Fruit fly (Drosophila melanogaster) whole organism, prepupa: Measurements from ENCODE around the gene ab.

Experiments used
- Blimp-1 ChIP-seq: fragments of 200-800 bp; sonication (Bioruptor generic); optimal IDR thresholded peaks from 3 replicates; lab custom pipeline; 2017; ENCODE audit warnings: missing biosample characterization, missing genetic modification characterization, mild to moderate bottlenecking, moderate library complexity, missing genetic modification reagents
- CG10631 ChIP-seq: fragments of 200-800 bp; sonication (Bioruptor generic); optimal IDR thresholded peaks from 2 replicates; lab custom pipeline; 2016; ENCODE audit warnings: missing biosample characterization, missing genetic modification characterization
- CG10669 ChIP-seq: fragments of 200-800 bp; sonication (Bioruptor generic); optimal IDR thresholded peaks from 3 replicates; lab custom pipeline; 2018; ENCODE audit warnings: missing biosample characterization, mild to moderate bottlenecking, missing genetic modification characterization, moderate library complexity
- CG11294 ChIP-seq: fragments of 200-800 bp; sonication (Bioruptor generic); IDR thresholded peaks from 2 replicates; pipeline ENCODE4 v1.3.6; 2022; ENCODE audit warnings: missing biosample characterization, missing genetic modification characterization
- CG11902 ChIP-seq: fragments of 200-800 bp; sonication (Bioruptor generic); optimal IDR thresholded peaks from 3 replicates; lab custom pipeline; 2016; ENCODE audit warnings: missing biosample characterization, missing genetic modification characterization
- CG15336 ChIP-seq: fragments of 200-800 bp; sonication (Bioruptor generic); IDR thresholded peaks from 2 replicates; pipeline ENCODE4 v1.3.6; 2022; ENCODE audit warnings: missing biosample characterization, missing genetic modification characterization
- CG16779 ChIP-seq: fragments of 200-800 bp; sonication (Bioruptor generic); optimal IDR thresholded peaks from 3 replicates; lab custom pipeline; 2017; ENCODE audit warnings: missing biosample characterization, mild to moderate bottlenecking, missing genetic modification characterization
- CG3032 ChIP-seq: fragments of 200-800 bp; optimal IDR thresholded peaks from 2 replicates; lab custom pipeline; 2019; ENCODE audit warnings: missing biosample characterization, mild to moderate bottlenecking, missing genetic modification characterization, moderate library complexity
- CG31627 ChIP-seq: fragments of 200-800 bp; sonication (Bioruptor generic); optimal IDR thresholded peaks from 3 replicates; lab custom pipeline; 2016; ENCODE audit warnings: missing biosample characterization, missing genetic modification characterization
- CG3919 ChIP-seq: fragments of 200-800 bp; sonication (Bioruptor generic); optimal IDR thresholded peaks from 3 replicates; lab custom pipeline; 2016; ENCODE audit warnings: missing biosample characterization, missing genetic modification characterization
- CG6163 ChIP-seq: fragments of 200-800 bp; sonication (Bioruptor generic); IDR thresholded peaks from 3 replicates; pipeline ENCODE4 v1.3.6; 2022; ENCODE audit warnings: missing biosample characterization, missing genetic modification characterization
- CG6792 ChIP-seq: fragments of 200-800 bp; sonication (Bioruptor generic); optimal IDR thresholded peaks from 3 replicates; lab custom pipeline; 2016; ENCODE audit warnings: missing biosample characterization, missing genetic modification characterization
- CG6808 ChIP-seq: fragments of 200-800 bp; sonication (Bioruptor generic); optimal IDR thresholded peaks from 3 replicates; lab custom pipeline; 2017; ENCODE audit warnings: missing biosample characterization, missing genetic modification characterization, mild to moderate bottlenecking, moderate library complexity, missing genetic modification reagents
- CG6854 ChIP-seq: fragments of 200-800 bp; sonication (Bioruptor generic); optimal IDR thresholded peaks from 2 replicates; lab custom pipeline; 2017; ENCODE audit warnings: missing biosample characterization, mild to moderate bottlenecking, missing genetic modification characterization
- CG7368 ChIP-seq: fragments of 200-800 bp; sonication (Bioruptor generic); optimal IDR thresholded peaks from 3 replicates; lab custom pipeline; 2016; ENCODE audit warnings: missing biosample characterization, missing genetic modification characterization
- CG8119 ChIP-seq: fragments of 200-800 bp; sonication (Bioruptor generic); IDR thresholded peaks from 3 replicates; pipeline ENCODE4 v1.3.6; 2022; ENCODE audit warnings: missing biosample characterization, missing genetic modification characterization
- CG8319 ChIP-seq: fragments of 200-800 bp; sonication (Bioruptor generic); optimal IDR thresholded peaks from 3 replicates; lab custom pipeline; 2016; ENCODE audit warnings: missing biosample characterization, missing genetic modification characterization
- CG8632 ChIP-seq: fragments of 200-800 bp; sonication (Bioruptor generic); optimal IDR thresholded peaks from 3 replicates; lab custom pipeline; 2016; ENCODE audit warnings: missing biosample characterization, missing genetic modification characterization
- CG9139 ChIP-seq: fragments of 200-800 bp; sonication (Bioruptor generic); optimal IDR thresholded peaks from 3 replicates; lab custom pipeline; 2017; ENCODE audit warnings: missing biosample characterization, mild to moderate bottlenecking, missing genetic modification characterization
- Eip75B ChIP-seq: fragments of 200-800 bp; sonication (Bioruptor generic); optimal IDR thresholded peaks from 3 replicates; lab custom pipeline; 2016; ENCODE audit warnings: missing biosample characterization, missing genetic modification characterization
- Eip78C ChIP-seq: fragments of 200-800 bp; sonication (Bioruptor generic); peaks from one replicate; lab custom pipeline; 2016; ENCODE audit warnings: missing biosample characterization, missing genetic modification characterization
- Eip93F ChIP-seq: fragments of 200-800 bp; sonication (Bioruptor generic); optimal IDR thresholded peaks from 2 replicates; lab custom pipeline; 2016; ENCODE audit warnings: missing biosample characterization, mild to moderate bottlenecking, missing genetic modification characterization
- Ets21C ChIP-seq: fragments of 200-800 bp; sonication (Bioruptor generic); optimal IDR thresholded peaks from 3 replicates; lab custom pipeline; 2016; ENCODE audit warnings: missing biosample characterization, missing genetic modification characterization
- Ets96B ChIP-seq: fragments of 200-800 bp; optimal IDR thresholded peaks from 2 replicates; lab custom pipeline; 2019; ENCODE audit warnings: missing biosample characterization, mild to moderate bottlenecking, missing genetic modification characterization, moderate library complexity
- Hr39 ChIP-seq: fragments of 200-800 bp; sonication (Bioruptor generic); optimal IDR thresholded peaks from 2 replicates; lab custom pipeline; 2016; ENCODE audit warnings: missing biosample characterization, missing genetic modification characterization
- Lpt ChIP-seq: fragments of 200-800 bp; sonication (Bioruptor generic); optimal IDR thresholded peaks from 3 replicates; lab custom pipeline; 2016; ENCODE audit warnings: missing biosample characterization, missing genetic modification characterization
- Met ChIP-seq: fragments of 200-800 bp; sonication (Bioruptor generic); optimal IDR thresholded peaks from 3 replicates; lab custom pipeline; 2016; ENCODE audit warnings: missing biosample characterization, missing genetic modification characterization
- OdsH ChIP-seq: fragments of 200-800 bp; sonication (Bioruptor generic); optimal IDR thresholded peaks from 3 replicates; lab custom pipeline; 2016; ENCODE audit warnings: missing biosample characterization, missing genetic modification characterization
- Smox ChIP-seq: fragments of 200-800 bp; sonication (Bioruptor generic); optimal IDR thresholded peaks from 3 replicates; lab custom pipeline; 2016; ENCODE audit warnings: missing biosample characterization, missing genetic modification characterization
- Sox102F ChIP-seq: fragments of 200-800 bp; sonication (Bioruptor generic); optimal IDR thresholded peaks from 2 replicates; lab custom pipeline; 2016; ENCODE audit warnings: missing biosample characterization, mild to moderate bottlenecking, missing genetic modification characterization
- Sox14 ChIP-seq: fragments of 200-800 bp; sonication (Bioruptor generic); optimal IDR thresholded peaks from 3 replicates; lab custom pipeline; 2016; ENCODE audit warnings: missing biosample characterization, missing genetic modification characterization
- acj6 ChIP-seq: fragments of 200-800 bp; sonication (Bioruptor generic); optimal IDR thresholded peaks from 3 replicates; lab custom pipeline; 2016; ENCODE audit warnings: missing biosample characterization, missing genetic modification characterization
- dac ChIP-seq: fragments of 200-800 bp; sonication (Bioruptor generic); optimal IDR thresholded peaks from 2 replicates; lab custom pipeline; 2017; ENCODE audit warnings: missing biosample characterization, mild to moderate bottlenecking, missing genetic modification characterization
- eg ChIP-seq: fragments of 200-800 bp; sonication (Bioruptor generic); IDR thresholded peaks from 3 replicates; pipeline ENCODE4 v1.3.6; 2022; ENCODE audit warnings: missing biosample characterization, missing genetic modification characterization
- esn ChIP-seq: fragments of 200-800 bp; sonication (Bioruptor generic); optimal IDR thresholded peaks from 2 replicates; lab custom pipeline; 2016; ENCODE audit warnings: missing biosample characterization, mild to moderate bottlenecking, missing genetic modification characterization, moderate library complexity
- fd59A ChIP-seq: fragments of 200-800 bp; sonication (Bioruptor generic); optimal IDR thresholded peaks from 2 replicates; lab custom pipeline; 2017; ENCODE audit warnings: missing biosample characterization, mild to moderate bottlenecking, missing genetic modification characterization, missing genetic modification reagents
- fd85E ChIP-seq: fragments of 200-800 bp; sonication (Bioruptor generic); optimal IDR thresholded peaks from 3 replicates; lab custom pipeline; 2016; ENCODE audit warnings: missing biosample characterization, missing genetic modification characterization
- fkh ChIP-seq: fragments of 200-800 bp; sonication (Bioruptor generic); optimal IDR thresholded peaks from 3 replicates; lab custom pipeline; 2017; ENCODE audit warnings: missing biosample characterization, mild to moderate bottlenecking, missing genetic modification characterization, moderate library complexity
- lz ChIP-seq: fragments of 200-800 bp; sonication (Bioruptor generic); optimal IDR thresholded peaks from 3 replicates; lab custom pipeline; 2016; ENCODE audit warnings: missing biosample characterization, missing genetic modification characterization
- net ChIP-seq: fragments of 200-800 bp; sonication (Bioruptor generic); optimal IDR thresholded peaks from 3 replicates; lab custom pipeline; 2016; ENCODE audit warnings: missing biosample characterization, missing genetic modification characterization
- pdm3 ChIP-seq: fragments of 200-800 bp; sonication (Bioruptor generic); optimal IDR thresholded peaks from 3 replicates; lab custom pipeline; 2016; ENCODE audit warnings: missing biosample characterization, missing genetic modification characterization
- salr ChIP-seq, 2 experiments: fragments of 200-800 bp; sonication (Bioruptor generic); optimal IDR thresholded peaks; 3 replicates each; lab custom pipeline; 2016 to 2018; ENCODE audit warnings: missing biosample characterization in 2 of 2, missing genetic modification characterization in 2 of 2, mild to moderate bottlenecking in 1 of 2
- spab ChIP-seq: fragments of 200-800 bp; sonication (Bioruptor generic); optimal IDR thresholded peaks from 2 replicates; lab custom pipeline; 2017; ENCODE audit warnings: missing biosample characterization, mild to moderate bottlenecking, missing genetic modification characterization, missing genetic modification reagents
- ss ChIP-seq, 2 experiments: fragments of 200-800 bp; sonication (Bioruptor generic); optimal IDR thresholded peaks; 2 replicates in 1 of 2; 3 replicates in 1 of 2; lab custom pipeline; 2017 to 2018; ENCODE audit warnings: mild to moderate bottlenecking in 2 of 2, missing biosample characterization in 2 of 2, missing genetic modification characterization in 2 of 2, moderate library complexity in 1 of 2
- svp ChIP-seq: fragments of 200-800 bp; sonication (Bioruptor generic); peaks from one replicate; lab custom pipeline; 2016; ENCODE audit warnings: missing biosample characterization, missing genetic modification characterization
- topi ChIP-seq: fragments of 200-800 bp; sonication (Bioruptor generic); optimal IDR thresholded peaks from 3 replicates; lab custom pipeline; 2016; ENCODE audit warnings: missing biosample characterization, missing genetic modification characterization
- vri ChIP-seq: fragments of 200-800 bp; sonication (Bioruptor generic); optimal IDR thresholded peaks from 3 replicates; lab custom pipeline; 2016; ENCODE audit warnings: missing biosample characterization, mild to moderate bottlenecking, missing genetic modification characterization

Gene ab

DNA sequence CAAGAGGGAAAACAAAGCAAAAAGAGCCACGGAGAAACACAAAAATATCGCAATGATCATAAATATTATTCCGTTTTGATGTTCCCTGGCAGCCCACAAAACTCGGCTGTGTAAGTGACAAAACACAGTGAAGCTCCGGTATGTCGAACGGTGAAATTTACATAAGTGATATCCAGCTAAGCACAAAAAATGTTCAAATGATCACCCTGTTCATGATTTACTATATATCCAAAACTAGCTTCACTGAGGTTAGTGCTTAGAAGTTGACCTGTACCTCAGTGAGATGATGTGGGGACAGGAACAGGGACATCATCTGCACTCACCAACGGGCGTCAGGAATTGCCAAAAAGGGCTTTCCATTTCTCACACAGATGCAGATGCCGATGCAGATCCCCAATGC, 95.6 kb downstream of the ab start (continued):
- TF ChIP-seq Sox102F: peak; percentile 73
- TF ChIP-seq spab (GFP tag; lab: Kevin White, UChicago): no peak
- TF ChIP-seq ss (GFP tag; optimal IDR thresholded peaks at IDR 0.05; lab: Kevin White, UChicago): peak in 1 of 2 experiments; percentile 6
- peak; percentile 70 for TF ChIP-seq CG6792 (GFP tag; lab: Kevin White, UChicago)
- TF ChIP-seq fd85E (GFP tag; lab: Kevin White, UChicago): no peak
- no peak for TF ChIP-seq Lpt
- no peak for TF ChIP-seq eg (GFP tag; lab: Robert Waterston, UW)
- TF ChIP-seq Ets21C (GFP tag; lab: Kevin White, UChicago): peak; percentile 64
- TF ChIP-seq CG6163 (GFP tag; lab: Robert Waterston, UW): peak; percentile 52; the same call in 1 of the 3 replicates
- peak; percentile 43 for TF ChIP-seq Blimp-1 (GFP tag; lab: Kevin White, UChicago)
- peak; percentile 81 for TF ChIP-seq Met (GFP tag; lab: Kevin White, UChicago)
- peak; percentile 73 for TF ChIP-seq vri (GFP tag; lab: Kevin White, UChicago)
- TF ChIP-seq Eip78C: peak; percentile 66
- peak; percentile 54 for TF ChIP-seq OdsH (GFP tag; lab: Kevin White, UChicago)
- TF ChIP-seq CG31627 (GFP tag; lab: Kevin White, UChicago): peak; percentile 81
- TF ChIP-seq CG8632 (GFP tag; lab: Kevin White, UChicago): peak; percentile 51
- peak; percentile 24 for TF ChIP-seq CG7368 (GFP tag; lab: Kevin White, UChicago)
- peak; percentile 43 for TF ChIP-seq Eip93F (GFP tag; lab: Kevin White, UChicago)
- peak; percentile 12 for TF ChIP-seq fd59A (GFP tag; lab: Kevin White, UChicago)
- no peak for TF ChIP-seq Ets96B (tag; lab: Kevin White, UChicago)
- TF ChIP-seq net (GFP tag; lab: Kevin White, UChicago): no peak
- TF ChIP-seq Hr39 (GFP tag; lab: Kevin White, UChicago): peak; percentile 87
- peak; percentile 33 for TF ChIP-seq CG6854 (GFP tag; lab: Kevin White, UChicago)
- TF ChIP-seq CG8119 (GFP tag; lab: Robert Waterston, UW): no peak
- peak; percentile 76 for TF ChIP-seq lz (GFP tag; lab: Kevin White, UChicago)

DNA sequence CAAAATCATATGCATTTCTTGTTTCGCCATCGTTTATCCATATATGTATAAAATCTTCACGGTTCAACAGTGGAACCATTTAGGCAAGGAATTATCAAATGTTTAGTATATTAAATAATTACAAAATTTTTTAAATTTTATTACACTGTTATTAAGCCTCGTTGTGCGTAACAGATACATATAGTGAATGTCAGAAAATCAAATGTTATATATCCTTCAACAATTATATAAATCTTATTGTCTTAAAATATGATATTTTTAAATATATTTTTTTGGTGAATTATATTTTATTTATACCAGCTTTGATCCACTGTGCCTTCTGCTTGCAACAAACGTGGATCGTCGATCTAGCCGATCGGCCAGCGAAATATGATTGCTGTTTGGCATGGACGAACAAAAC, 96.6 kb downstream of the ab start:
- TF ChIP-seq CG6792 (GFP tag; lab: Kevin White, UChicago) (peak; percentile 12), CG6808 (no peak), CG8119 (GFP tag; lab: Robert Waterston, UW) (peak; percentile 54; the same call in 2 of the 3 replicates), CG3919 (no peak), Eip93F (GFP tag; lab: Kevin White, UChicago) (no peak), fkh (no peak), CG15336 (no peak; the same call in 1 of the 2 replicates), fd59A (GFP tag; lab: Kevin White, UChicago) (peak; percentile 36), esn (GFP tag; lab: Kevin White, UChicago) (no peak), Met (GFP tag; lab: Kevin White, UChicago) (no peak), Smox (no peak), CG7368 (GFP tag; lab: Kevin White, UChicago) (no peak), CG11902 (no peak), CG31627 (GFP tag; lab: Kevin White, UChicago) (no peak), CG8632 (GFP tag; lab: Kevin White, UChicago) (peak; percentile 38), pdm3 (GFP tag; lab: Kevin White, UChicago) (peak; percentile 6), Eip75B (GFP tag; lab: Kevin White, UChicago) (no peak), acj6 (GFP tag; lab: Kevin White, UChicago) (peak; percentile 38), Sox14 (GFP tag; lab: Kevin White, UChicago) (no peak), dac (GFP tag; lab: Kevin White, UChicago) (no peak), CG11294 (GFP tag; lab: Robert Waterston, UW) (no peak), Sox102F (no peak), net (GFP tag; lab: Kevin White, UChicago) (peak; percentile 58), Eip78C (peak; percentile 58), Ets21C (GFP tag; lab: Kevin White, UChicago) (no peak), CG8319 (GFP tag; lab: Kevin White, UChicago) (no peak), ss (GFP tag; optimal IDR thresholded peaks at IDR 0.05; lab: Kevin White, UChicago) (no peak), topi (GFP tag; lab: Kevin White, UChicago) (no peak), OdsH (GFP tag; lab: Kevin White, UChicago) (peak; percentile 45), Hr39 (GFP tag; lab: Kevin White, UChicago) (no peak), Blimp-1 (GFP tag; lab: Kevin White, UChicago) (no peak), Lpt (no peak), CG10631 (GFP tag; lab: Kevin White, UChicago) (peak; percentile 43), CG16779 (tag; lab: Kevin White, UChicago) (no peak), CG10669 (no peak), lz (GFP tag; lab: Kevin White, UChicago) (no peak), svp (GFP tag; lab: Kevin White, UChicago) (no peak), salr (GFP tag; optimal IDR thresholded peaks at IDR 0.05; lab: Kevin White, UChicago) (peak in 1 of 2 experiments; percentile 47), CG9139 (GFP tag; lab: Kevin White, UChicago) (no peak), CG3032 (tag; lab: Kevin White, UChicago) (peak; percentile 10)
